Fruit fly (Drosophila melanogaster): Measurements from ENCODE around the gene CG31559.
A peak's percentile ranks its signal among the peaks of the same experiment; 100 is the strongest.

CG31559 gene

dm6 chr3R:6102318-6102717, 54.7 kb downstream of the CG31559 start (continued):
- TF ChIP-seq net (GFP tag; optimal IDR thresholded peaks at IDR 0.05) (peak; percentile 66), Met (GFP tag; optimal IDR thresholded peaks at IDR 0.05) (no peak), CG4318 (GFP tag; optimal IDR thresholded peaks at IDR 0.05) (peak; percentile 62), Hr38 (GFP tag; optimal IDR thresholded peaks at IDR 0.05) (no peak), Eip93F (GFP tag; optimal IDR thresholded peaks at IDR 0.05) (no peak), CG8119 (GFP tag; IDR thresholded peaks at IDR 0.05) (no peak), CG3032 (tag; optimal IDR thresholded peaks at IDR 0.05) (peak; percentile 67), eg (GFP tag; IDR thresholded peaks at IDR 0.05) (0 out of 3 replicates have a peak, but pooled peaks have one; percentile 51), Hr39 (GFP tag; optimal IDR thresholded peaks at IDR 0.05) (no peak), Sox102F (GFP tag; optimal IDR thresholded peaks at IDR 0.05) (no peak), CG6276 (GFP tag; optimal IDR thresholded peaks at IDR 0.05) (peak; percentile 50), lz (GFP tag; optimal IDR thresholded peaks at IDR 0.05) (no peak), Ets96B (tag; optimal IDR thresholded peaks at IDR 0.05) (peak; percentile 60), CG11762 (GFP tag; optimal IDR thresholded peaks at IDR 0.05; ENCODE audit: insufficient read depth) (peak; percentile 15), dac (GFP tag; optimal IDR thresholded peaks at IDR 0.05) (peak; percentile 16), Blimp-1 (GFP tag; optimal IDR thresholded peaks at IDR 0.05) (no peak), Lpt (GFP tag; optimal IDR thresholded peaks at IDR 0.05) (peak; percentile 29), CG11294 (GFP tag; IDR thresholded peaks at IDR 0.05) (no peak), CG9139 (GFP tag; optimal IDR thresholded peaks at IDR 0.05) (no peak), CG6792 (GFP tag; optimal IDR thresholded peaks at IDR 0.05) (peak; percentile 37), vri (GFP tag; optimal IDR thresholded peaks at IDR 0.05) (no peak), pdm3 (GFP tag; optimal IDR thresholded peaks at IDR 0.05) (peak; percentile 47), CG6854 (GFP tag; optimal IDR thresholded peaks at IDR 0.05) (no peak), topi (GFP tag; optimal IDR thresholded peaks at IDR 0.05) (no peak), achi (GFP tag; optimal IDR thresholded peaks at IDR 0.05) (peak; percentile 41), CG8632 (GFP tag; optimal IDR thresholded peaks at IDR 0.05) (peak; percentile 36), CG15336 (GFP tag; IDR thresholded peaks at IDR 0.05) (0 out of 2 replicates have a peak, but pooled peaks have one; percentile 32), acj6 (GFP tag; optimal IDR thresholded peaks at IDR 0.05) (peak; percentile 53), fd59A (GFP tag; optimal IDR thresholded peaks at IDR 0.05) (peak; percentile 78)

dm6 chr3R:6100764-6101163, 56.3 kb downstream of the CG31559 start, which contains the start of gene Gasp:
Gene Gasp, minus strand, starts transcription at chr3R:6100887.
- TF ChIP-seq ss (GFP tag; optimal IDR thresholded peaks at IDR 0.05) (no peak), Eip78C (GFP tag) (peak; percentile 65), esn (GFP tag; optimal IDR thresholded peaks at IDR 0.05) (no peak), acj6 (GFP tag; optimal IDR thresholded peaks at IDR 0.05) (no peak), fkh (GFP tag; optimal IDR thresholded peaks at IDR 0.05) (peak; percentile 48), CG6163 (GFP tag; IDR thresholded peaks at IDR 0.05) (0 out of 3 replicates have a peak, but pooled peaks have one; percentile 7)
